Fruit fly (Drosophila melanogaster) whole organism, wandering third instar larva: ENCODE data around the gene CG14341.

Source experiments
- Hr78 ChIP-seq: fragments of >200 bp; optimal IDR thresholded peaks from 2 replicates; lab custom pipeline; 2017; ENCODE audit warnings: missing biosample characterization, missing genetic modification characterization
- Hr83 ChIP-seq: fragments of 200-300 bp; sonication (Bioruptor generic); optimal IDR thresholded peaks from 2 replicates; lab custom pipeline; 2016; ENCODE audit warnings: missing biosample characterization, mild to moderate bottlenecking, missing genetic modification characterization, moderate library complexity; ENCODE audit not compliant: poor library complexity, severe bottlenecking
- Vsx2 ChIP-seq: fragments of 200-300, 225-300 bp; sonication (Bioruptor generic); optimal IDR thresholded peaks from 2 replicates; lab custom pipeline; 2018; ENCODE audit warnings: missing biosample characterization, missing genetic modification characterization; ENCODE audit not compliant: partially characterized antibody
- dmrt93B ChIP-seq: fragments of 200-800 bp; sonication (Bioruptor generic); optimal IDR thresholded peaks from 2 replicates; lab custom pipeline; 2018; ENCODE audit warnings: missing biosample characterization, mild to moderate bottlenecking, missing genetic modification characterization
- dsf ChIP-seq: sonication (Bioruptor generic); optimal IDR thresholded peaks from 2 replicates; lab custom pipeline; 2016; ENCODE audit warnings: missing biosample characterization, missing genetic modification characterization, borderline replicate concordance
- ey ChIP-seq: fragments of 200-800 bp; sonication (Bioruptor generic); optimal IDR thresholded peaks from 2 replicates; lab custom pipeline; 2016; ENCODE audit warnings: missing biosample characterization, missing genetic modification characterization
- foxo ChIP-seq, 2 experiments: fragments of 200-800 bp; sonication (Bioruptor generic); optimal IDR thresholded peaks; 2 replicates in 1 of 2; 3 replicates in 1 of 2; lab custom pipeline; 2016 to 2017; ENCODE audit warnings: missing biosample characterization in 2 of 2, missing genetic modification characterization in 2 of 2
- fru ChIP-seq: fragments of 200-800 bp; sonication (Bioruptor generic); optimal IDR thresholded peaks from 3 replicates; lab custom pipeline; 2016; ENCODE audit warnings: missing biosample characterization, mild to moderate bottlenecking, missing genetic modification characterization
- h ChIP-seq: fragments of 200-800 bp; sonication (Bioruptor generic); optimal IDR thresholded peaks from 3 replicates; lab custom pipeline; 2016; ENCODE audit warnings: missing biosample characterization, mild to moderate bottlenecking, missing genetic modification characterization
- usp ChIP-seq: fragments of >200 bp; optimal IDR thresholded peaks from 2 replicates; lab custom pipeline; 2017; ENCODE audit warnings: missing biosample characterization, missing genetic modification characterization

DNA sequence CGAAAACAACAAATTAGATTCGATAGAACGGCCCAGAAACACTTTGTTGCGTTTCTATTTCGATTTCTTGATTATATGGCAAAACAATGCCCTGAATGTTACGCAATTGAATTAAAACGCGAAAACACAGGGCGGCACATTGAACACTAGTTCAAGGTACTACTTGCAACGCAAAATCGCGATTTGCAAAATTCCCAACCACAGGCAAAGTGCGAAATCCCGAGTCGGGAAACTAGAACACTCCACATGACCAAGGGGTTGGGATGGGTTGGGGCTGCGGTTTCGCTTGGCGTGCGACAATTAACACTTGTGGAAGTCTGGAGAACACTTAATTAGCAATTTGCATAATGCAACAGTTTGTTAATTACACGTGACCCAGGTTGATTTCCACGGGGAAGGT is 42.0 kb upstream of the CG14341 start:
- TF ChIP-seq ey (GFP tag; lab: Kevin White, UChicago), result no peak
- no peak for TF ChIP-seq dsf (GFP tag; lab: Kevin White, UChicago)
- TF ChIP-seq fru, result no peak
- no peak for TF ChIP-seq h (GFP tag; lab: Kevin White, UChicago)
- TF ChIP-seq dmrt93B (GFP tag; lab: Kevin White, UChicago), result no peak
- no peak for TF ChIP-seq foxo (GFP tag; optimal IDR thresholded peaks at IDR 0.05; lab: Kevin White, UChicago)
- TF ChIP-seq Hr83 (GFP tag; lab: Kevin White, UChicago), result no peak
- TF ChIP-seq Vsx2 (GFP tag; lab: Kevin White, UChicago), result no peak
- no peak for TF ChIP-seq usp
- no peak for TF ChIP-seq Hr78
